Fruit fly (Drosophila melanogaster) whole organism, embryonic: ENCODE results near the gene Shaw.

ENCODE experiments used
- CG10979 ChIP-seq: fragments of 200-800 bp; sonication (Bioruptor generic); optimal IDR thresholded peaks from 2 replicates; lab custom pipeline; 2018; ENCODE audit warnings: missing biosample characterization, mild to moderate bottlenecking, missing genetic modification characterization, moderate library complexity
- CG14441 ChIP-seq: fragments of 200-800 bp; sonication (Bioruptor generic); IDR thresholded peaks from 2 replicates; pipeline ENCODE4 v1.3.6; 2022; ENCODE audit warnings: missing biosample characterization, missing genetic modification characterization
- CG1529 ChIP-seq: fragments of 200-800 bp; sonication (Bioruptor generic); optimal IDR thresholded peaks from 3 replicates; lab custom pipeline; 2018; ENCODE audit warnings: missing biosample characterization, missing genetic modification characterization
- CG17361 ChIP-seq: fragments of 200-800 bp; sonication (Bioruptor generic); IDR thresholded peaks from 3 replicates; pipeline ENCODE4 v1.3.6; 2022; ENCODE audit warnings: missing biosample characterization, missing genetic modification characterization
- CG2202 ChIP-seq: fragments of 200-800 bp; sonication (Bioruptor generic); optimal IDR thresholded peaks from 2 replicates; lab custom pipeline; 2018; ENCODE audit warnings: missing biosample characterization, mild to moderate bottlenecking, missing genetic modification characterization
- CG30431 ChIP-seq: fragments of 200-800 bp; sonication (Bioruptor generic); optimal IDR thresholded peaks from 2 replicates; lab custom pipeline; 2017; ENCODE audit warnings: missing biosample characterization, missing genetic modification characterization
- CG31224 ChIP-seq: fragments of 200-800 bp; sonication (Bioruptor generic); IDR thresholded peaks from 2 replicates; pipeline ENCODE4 v1.3.6; 2022; ENCODE audit warnings: missing biosample characterization, missing genetic modification characterization
- CG32532 ChIP-seq: fragments of 200-800 bp; sonication (Bioruptor generic); IDR thresholded peaks from 2 replicates; pipeline ENCODE4 v1.3.6; 2022; ENCODE audit warnings: missing biosample characterization, missing genetic modification characterization
- CG3281 ChIP-seq: fragments of 200-800 bp; sonication (Bioruptor generic); optimal IDR thresholded peaks from 3 replicates; lab custom pipeline; 2017; ENCODE audit warnings: missing biosample characterization, mild to moderate bottlenecking, missing genetic modification characterization
- CG3838 ChIP-seq: fragments of 200-800 bp; sonication (Bioruptor generic); optimal IDR thresholded peaks from 3 replicates; lab custom pipeline; 2016; ENCODE audit warnings: missing biosample characterization, missing genetic modification characterization
- CG4854 ChIP-seq: fragments of 200-800 bp; sonication (Bioruptor generic); optimal IDR thresholded peaks from 2 replicates; lab custom pipeline; 2016; ENCODE audit warnings: missing biosample characterization, missing genetic modification characterization, inconsistent platforms
- CG6791 ChIP-seq: fragments of 200-800 bp; sonication (Bioruptor generic); IDR thresholded peaks from 3 replicates; pipeline ENCODE4 v1.3.6; 2022; ENCODE audit warnings: missing biosample characterization, missing genetic modification characterization; ENCODE audit not compliant: partially characterized antibody
- CG7271 ChIP-seq: fragments of 200-800 bp; sonication (Bioruptor generic); optimal IDR thresholded peaks from 2 replicates; lab custom pipeline; 2018; ENCODE audit warnings: missing biosample characterization, mild to moderate bottlenecking, missing genetic modification characterization, moderate library complexity
- CG7372 ChIP-seq: fragments of 200-800 bp; sonication (Bioruptor generic); IDR thresholded peaks from 2 replicates; pipeline ENCODE4 v1.3.6; 2022; ENCODE audit warnings: missing biosample characterization, missing genetic modification characterization
- CG7556 ChIP-seq: fragments of 200-800 bp; sonication (Bioruptor generic); optimal IDR thresholded peaks from 2 replicates; lab custom pipeline; 2017; ENCODE audit warnings: missing biosample characterization, mild to moderate bottlenecking, missing genetic modification characterization
- CG7987 ChIP-seq: fragments of 200-800 bp; sonication (Bioruptor generic); optimal IDR thresholded peaks from 2 replicates; lab custom pipeline; 2018; ENCODE audit warnings: missing biosample characterization, mild to moderate bottlenecking, missing genetic modification characterization, moderate library complexity
- CG9437 ChIP-seq: fragments of 200-800 bp; sonication (Bioruptor generic); optimal IDR thresholded peaks from 2 replicates; lab custom pipeline; 2018; ENCODE audit warnings: missing biosample characterization, mild to moderate bottlenecking, missing genetic modification characterization
- CTCF ChIP-seq: fragments of 200-800 bp; sonication (Bioruptor generic); optimal IDR thresholded peaks from 2 replicates; lab custom pipeline; 2017; ENCODE audit warnings: missing biosample characterization, mild to moderate bottlenecking, missing genetic modification characterization, moderate library complexity
- Camta ChIP-seq: fragments of 200-800 bp; sonication (Bioruptor generic); optimal IDR thresholded peaks from 2 replicates; lab custom pipeline; 2016; ENCODE audit warnings: missing biosample characterization, missing genetic modification characterization
- Elba2 ChIP-seq: fragments of 200-800 bp; sonication (Bioruptor generic); optimal IDR thresholded peaks from 3 replicates; lab custom pipeline; 2016; ENCODE audit warnings: missing biosample characterization, missing genetic modification characterization
- Fer1 ChIP-seq: fragments of 200-800 bp; sonication (Bioruptor generic); optimal IDR thresholded peaks from 2 replicates; lab custom pipeline; 2017; ENCODE audit warnings: missing biosample characterization, mild to moderate bottlenecking, missing genetic modification characterization
- H2.0 ChIP-seq: fragments of 200-800 bp; sonication (Bioruptor generic); IDR thresholded peaks from 2 replicates; pipeline ENCODE4 v1.3.6; 2022; ENCODE audit warnings: missing biosample characterization, missing genetic modification characterization
- HmgZ ChIP-seq: fragments of 200-800 bp; sonication (Bioruptor generic); optimal IDR thresholded peaks from 2 replicates; lab custom pipeline; 2018; ENCODE audit warnings: missing biosample characterization, mild to moderate bottlenecking, missing genetic modification characterization
- Hsf ChIP-seq: fragments of 200-800 bp; sonication (Bioruptor generic); optimal IDR thresholded peaks from 3 replicates; lab custom pipeline; 2016; ENCODE audit warnings: missing biosample characterization, missing genetic modification characterization
- Nf-YB ChIP-seq: fragments of 200-800 bp; sonication (Bioruptor generic); optimal IDR thresholded peaks from 3 replicates; lab custom pipeline; 2019; ENCODE audit warnings: missing biosample characterization, mild to moderate bottlenecking, missing genetic modification characterization, moderate library complexity
- Oli ChIP-seq: fragments of 200-800 bp; sonication (Bioruptor generic); optimal IDR thresholded peaks from 2 replicates; lab custom pipeline; 2018; ENCODE audit warnings: missing biosample characterization, mild to moderate bottlenecking, missing genetic modification characterization, moderate library complexity
- PHDP ChIP-seq: fragments of 200-800 bp; sonication (Bioruptor generic); optimal IDR thresholded peaks from 3 replicates; lab custom pipeline; 2018; ENCODE audit warnings: missing biosample characterization, mild to moderate bottlenecking, missing genetic modification characterization, moderate library complexity
- Rfx ChIP-seq: fragments of 200-800 bp; sonication (Bioruptor generic); IDR thresholded peaks from 2 replicates; pipeline ENCODE4 v1.3.6; 2022; ENCODE audit warnings: missing biosample characterization, missing genetic modification characterization
- Stat92E ChIP-seq, 3 experiments: fragments of >200 bp in 2 of 3; fragments of 200-800 bp in 1 of 3; sonication (Bioruptor generic) in 1 of 3; optimal IDR thresholded peaks; 2 replicates each; lab custom pipeline; 2017 to 2019; ENCODE audit warnings: missing biosample characterization in 3 of 3, missing genetic modification characterization in 3 of 3, mild to moderate bottlenecking in 1 of 3, moderate library complexity in 1 of 3
- ara ChIP-seq: fragments of 200-800 bp; sonication (Bioruptor generic); IDR thresholded peaks from 2 replicates; pipeline ENCODE4 v1.3.6; 2022; ENCODE audit warnings: missing biosample characterization, missing genetic modification characterization
- ash1 ChIP-seq: fragments of 200-800 bp; sonication (Bioruptor generic); optimal IDR thresholded peaks from 2 replicates; lab custom pipeline; 2018; ENCODE audit warnings: missing biosample characterization, mild to moderate bottlenecking, missing genetic modification characterization
- bigmax ChIP-seq: fragments of 200-800 bp; sonication (Bioruptor generic); optimal IDR thresholded peaks from 2 replicates; lab custom pipeline; 2018; ENCODE audit warnings: missing biosample characterization, mild to moderate bottlenecking, missing genetic modification characterization
- bsh ChIP-seq, 2 experiments: fragments of 200-800 bp; sonication (Bioruptor generic); optimal IDR thresholded peaks; 2 replicates each; lab custom pipeline; 2017 to 2018; ENCODE audit warnings: mild to moderate bottlenecking in 2 of 2, missing biosample characterization in 2 of 2, missing genetic modification characterization in 2 of 2, moderate library complexity in 1 of 2
- btn ChIP-seq: fragments of 200-800 bp; sonication (Bioruptor generic); optimal IDR thresholded peaks from 2 replicates; lab custom pipeline; 2016; ENCODE audit warnings: missing biosample characterization, missing genetic modification characterization
- caup ChIP-seq: fragments of 200-800 bp; sonication (Bioruptor generic); optimal IDR thresholded peaks from 3 replicates; lab custom pipeline; 2017; ENCODE audit warnings: missing biosample characterization, mild to moderate bottlenecking, missing genetic modification characterization, moderate library complexity; ENCODE audit not compliant: severe bottlenecking
- crc ChIP-seq: fragments of 200-800 bp; sonication (Bioruptor generic); optimal IDR thresholded peaks from 2 replicates; lab custom pipeline; 2016; ENCODE audit warnings: missing biosample characterization, missing genetic modification characterization
- croc ChIP-seq: fragments of 200-800 bp; sonication (Bioruptor generic); conservative IDR thresholded peaks from 3 replicates; pipeline ENCODE4 v1.3.6; 2022; ENCODE audit warnings: missing biosample characterization, missing genetic modification characterization
- crol ChIP-seq: fragments of 200-800 bp; sonication (Bioruptor generic); IDR thresholded peaks from 2 replicates; pipeline ENCODE4 v1.3.6; 2022; ENCODE audit warnings: missing biosample characterization, missing genetic modification characterization
- dmrt11E ChIP-seq: fragments of 200-800 bp; sonication (Bioruptor generic); optimal IDR thresholded peaks from 3 replicates; lab custom pipeline; 2018; ENCODE audit warnings: missing biosample characterization, mild to moderate bottlenecking, missing genetic modification characterization, moderate library complexity
- en ChIP-seq: fragments of 200-800 bp; sonication (Bioruptor generic); optimal IDR thresholded peaks from 2 replicates; lab custom pipeline; 2016; ENCODE audit warnings: missing biosample characterization, missing genetic modification characterization
- eve ChIP-seq, 2 experiments: fragments of >200 bp; optimal IDR thresholded peaks; 2 replicates each; lab custom pipeline; 2017; ENCODE audit warnings: missing biosample characterization in 2 of 2, missing genetic modification characterization in 2 of 2
- fd64A ChIP-seq: fragments of 200-800 bp; sonication (Bioruptor generic); optimal IDR thresholded peaks from 3 replicates; lab custom pipeline; 2018; ENCODE audit warnings: missing biosample characterization, mild to moderate bottlenecking, missing genetic modification characterization
- gem ChIP-seq: fragments of 200-800 bp; sonication (Bioruptor generic); optimal IDR thresholded peaks from 2 replicates; lab custom pipeline; 2019; ENCODE audit warnings: missing biosample characterization, mild to moderate bottlenecking, missing genetic modification characterization, moderate library complexity
- inv ChIP-seq: fragments of 200-800 bp; sonication (Bioruptor generic); IDR thresholded peaks from 2 replicates; pipeline ENCODE4 v1.3.6; 2022; ENCODE audit warnings: missing biosample characterization, missing genetic modification characterization; ENCODE audit not compliant: partially characterized antibody
- kni ChIP-seq: fragments of 200-800 bp; sonication (Bioruptor generic); optimal IDR thresholded peaks from 3 replicates; lab custom pipeline; 2017; ENCODE audit warnings: mild to moderate bottlenecking, missing biosample characterization, missing genetic modification reagents, missing genetic modification characterization
- lbe ChIP-seq: fragments of 200-800 bp; sonication (Bioruptor generic); optimal IDR thresholded peaks from 2 replicates; lab custom pipeline; 2016; ENCODE audit warnings: missing biosample characterization, mild to moderate bottlenecking, missing genetic modification characterization
- maf-S ChIP-seq: fragments of 200-800 bp; sonication (Bioruptor generic); optimal IDR thresholded peaks from 2 replicates; lab custom pipeline; 2016; ENCODE audit warnings: missing biosample characterization, missing genetic modification characterization
- nmo ChIP-seq: fragments of 200-800 bp; sonication (Bioruptor generic); optimal IDR thresholded peaks from 2 replicates; lab custom pipeline; 2018; ENCODE audit warnings: missing biosample characterization, mild to moderate bottlenecking, missing genetic modification characterization, moderate library complexity
- pb ChIP-seq: fragments of 200-800 bp; sonication (Bioruptor generic); optimal IDR thresholded peaks from 3 replicates; lab custom pipeline; 2016; ENCODE audit warnings: missing biosample characterization, missing genetic modification characterization
- sens ChIP-seq: fragments of 200-800 bp; sonication (Bioruptor generic); peaks from one replicate; lab custom pipeline; 2016; ENCODE audit warnings: missing biosample characterization, missing genetic modification characterization
- tup ChIP-seq: fragments of 200-800 bp; sonication (Bioruptor generic); optimal IDR thresholded peaks from 2 replicates; lab custom pipeline; 2016; ENCODE audit warnings: missing biosample characterization, mild to moderate bottlenecking, missing genetic modification characterization, moderate library complexity

Shaw gene

dm6 chr2L:3737003-3737662, 19.1 kb downstream of the Shaw start (continued):
- TF ChIP-seq eve (GFP tag; optimal IDR thresholded peaks at IDR 0.05; lab: Kevin White, UChicago), result no peak
- no peak for TF ChIP-seq Camta (GFP tag; lab: Kevin White, UChicago)
- TF ChIP-seq gem (tag; lab: Kevin White, UChicago), result peak; percentile 53
- no peak for TF ChIP-seq Hsf (GFP tag; lab: Kevin White, UChicago)
- TF ChIP-seq Elba2, result no peak
- no peak for TF ChIP-seq croc (GFP tag; lab: Robert Waterston, UW)
- peak; percentile 43 for TF ChIP-seq CG7556 (GFP tag; lab: Kevin White, UChicago)
- TF ChIP-seq CG17361 (GFP tag; lab: Robert Waterston, UW), result no peak
- TF ChIP-seq maf-S (GFP tag; lab: Kevin White, UChicago), result no peak
- TF ChIP-seq CG7987 (GFP tag; lab: Kevin White, UChicago), result no peak
- TF ChIP-seq pb, result no peak
- TF ChIP-seq sens, result peak; percentile 42
- peak; percentile 13 for TF ChIP-seq PHDP (tag; lab: Kevin White, UChicago)
- TF ChIP-seq CG10979, result no peak
- TF ChIP-seq tup (GFP tag; lab: Kevin White, UChicago), result no peak
- no peak for TF ChIP-seq CG31224 (GFP tag; lab: Robert Waterston, UW)
- no peak for TF ChIP-seq HmgZ (tag; lab: Kevin White, UChicago)
- TF ChIP-seq Nf-YB (GFP tag; lab: Kevin White, UChicago), result no peak
- TF ChIP-seq CG4854 (GFP tag; lab: Kevin White, UChicago), result no peak
- peak; percentile 1 for TF ChIP-seq nmo (GFP tag; lab: Kevin White, UChicago)
- peak; percentile 19; the same call in 1 of the 2 replicates for TF ChIP-seq Rfx (GFP tag; lab: Robert Waterston, UW)
- TF ChIP-seq bsh (GFP tag; optimal IDR thresholded peaks at IDR 0.05; lab: Kevin White, UChicago), result no peak
- no peak for TF ChIP-seq ara (GFP tag; lab: Robert Waterston, UW)
- peak; percentile 15 for TF ChIP-seq Fer1 (GFP tag; lab: Kevin White, UChicago)
- no peak for TF ChIP-seq bigmax (GFP tag; lab: Kevin White, UChicago)
- TF ChIP-seq crc (GFP tag; lab: Kevin White, UChicago), result no peak
- no peak for TF ChIP-seq kni
- TF ChIP-seq CG2202 (tag; lab: Kevin White, UChicago), result no peak
- TF ChIP-seq caup (GFP tag; lab: Kevin White, UChicago), result no peak
- no peak for TF ChIP-seq CG1529 (GFP tag; lab: Kevin White, UChicago)
- 0 out of 2 replicates have a peak, but pooled peaks have one; percentile 28 for TF ChIP-seq CG32532
- peak; percentile 69 for TF ChIP-seq crol (GFP tag; lab: Robert Waterston, UW)
- no peak for TF ChIP-seq H2.0 (GFP tag; lab: Robert Waterston, UW)
- TF ChIP-seq CTCF, result no peak
- no peak for TF ChIP-seq fd64A (GFP tag; lab: Kevin White, UChicago)
- TF ChIP-seq CG9437 (GFP tag; lab: Kevin White, UChicago), result peak; percentile 1
- no peak for TF ChIP-seq CG30431
- no peak for TF ChIP-seq ash1 (GFP tag; lab: Kevin White, UChicago)
- no peak for TF ChIP-seq en
- no peak for TF ChIP-seq CG7372 (GFP tag; lab: Robert Waterston, UW)
- no peak for TF ChIP-seq CG3281
- no peak for TF ChIP-seq lbe (GFP tag; lab: Kevin White, UChicago)
- no peak for TF ChIP-seq btn (GFP tag; lab: Kevin White, UChicago)
- TF ChIP-seq Stat92E (GFP tag; optimal IDR thresholded peaks at IDR 0.05; lab: Kevin White, UChicago), result no peak
- no peak for TF ChIP-seq CG14441 (GFP tag; lab: Robert Waterston, UW)
- no peak for TF ChIP-seq CG6791 (GFP tag; lab: Robert Waterston, UW)
- no peak for TF ChIP-seq CG3838
- TF ChIP-seq CG7271 (tag; lab: Kevin White, UChicago), result no peak
- TF ChIP-seq inv, result no peak
- TF ChIP-seq Oli (tag; lab: Kevin White, UChicago), result peak; percentile 25
- TF ChIP-seq dmrt11E (tag; lab: Kevin White, UChicago), result no peak
